Worm (Caenorhabditis elegans) whole organism, early embryonic: ENCODE results near the gene Y54F10BM.13.

Source experiments
- B0310.2 ChIP-seq: sonication (generic microtip); optimal IDR thresholded peaks from 2 replicates; lab custom pipeline; 2016; ENCODE audit warnings: mild to moderate bottlenecking, missing genetic modification characterization, missing compliant biosample characterization
- F13C5.2 ChIP-seq: sonication (generic microtip); optimal IDR thresholded peaks from 2 replicates; lab custom pipeline; 2017; ENCODE audit warnings: mild to moderate bottlenecking, missing genetic modification characterization, inconsistent platforms, missing compliant biosample characterization
- aly-1 ChIP-seq: sonication (generic microtip); optimal IDR thresholded peaks from 2 replicates; lab custom pipeline; 2016; ENCODE audit warnings: missing genetic modification characterization, missing compliant biosample characterization
- ama-1 ChIP-seq: fragments of 150-350 bp; optimal IDR thresholded peaks from 2 replicates; lab custom pipeline; 2014
- ceh-13 ChIP-seq: fragments of 200-800 bp; sonication (Bioruptor generic); optimal IDR thresholded peaks from 2 replicates; lab custom pipeline; 2018; ENCODE audit warnings: mild to moderate bottlenecking, missing genetic modification characterization, missing compliant biosample characterization
- ceh-36 ChIP-seq: sonication (generic microtip); optimal IDR thresholded peaks from 2 replicates; lab custom pipeline; 2016; ENCODE audit warnings: missing genetic modification characterization, inconsistent platforms, missing compliant biosample characterization
- ets-7 ChIP-seq: sonication (generic microtip); optimal IDR thresholded peaks from 2 replicates; lab custom pipeline; 2016; ENCODE audit warnings: missing genotype, missing genetic modification characterization, missing compliant biosample characterization
- flt-1 ChIP-seq: fragments of 200-800 bp; sonication (Bioruptor generic); IDR thresholded peaks from 2 replicates; pipeline ENCODE4 v1.3.6; 2022; ENCODE audit warnings: missing genetic modification characterization, missing compliant biosample characterization
- hmbx-1 ChIP-seq: sonication (generic microtip); optimal IDR thresholded peaks from 2 replicates; lab custom pipeline; 2016; ENCODE audit warnings: mild to moderate bottlenecking, missing genetic modification characterization, missing compliant biosample characterization
- hmg-4 ChIP-seq: fragments of 200-800 bp; sonication (Bioruptor generic); optimal IDR thresholded peaks from 2 replicates; lab custom pipeline; 2018; ENCODE audit warnings: mild to moderate bottlenecking, missing genetic modification characterization, missing compliant biosample characterization
- hnd-1 ChIP-seq: sonication (generic microtip); optimal IDR thresholded peaks from 2 replicates; lab custom pipeline; 2016; ENCODE audit warnings: missing genetic modification characterization, missing compliant biosample characterization
- pes-1 ChIP-seq: fragments of 200-800 bp; sonication (Bioruptor generic); IDR thresholded peaks from 2 replicates; pipeline ENCODE4 v1.3.6; 2022; ENCODE audit warnings: missing genetic modification reagents, missing genetic modification characterization, missing compliant biosample characterization
- scrt-1 ChIP-seq: fragments of 200-800 bp; sonication (Bioruptor generic); IDR thresholded peaks from 2 replicates; pipeline ENCODE4 v1.3.6; 2022; ENCODE audit warnings: missing genetic modification characterization, missing compliant biosample characterization
- sea-1 ChIP-seq: fragments of 200-800 bp; sonication (Bioruptor generic); conservative IDR thresholded peaks from 2 replicates; pipeline ENCODE4 v1.3.6; 2022; ENCODE audit warnings: missing genetic modification characterization, missing compliant biosample characterization
- tbx-11 ChIP-seq: fragments of 200-800 bp; sonication (Bioruptor generic); IDR thresholded peaks from 2 replicates; pipeline ENCODE4 v1.3.6; 2022; ENCODE audit warnings: missing genetic modification characterization, missing compliant biosample characterization
- tbx-37 ChIP-seq: fragments of 200-800 bp; sonication (Bioruptor generic); conservative IDR thresholded peaks from 2 replicates; pipeline ENCODE4 v1.3.6; 2022; ENCODE audit warnings: missing genetic modification reagents, missing genetic modification characterization, missing compliant biosample characterization
- tra-4 ChIP-seq: sonication (generic microtip); optimal IDR thresholded peaks from 2 replicates; lab custom pipeline; 2017; ENCODE audit warnings: missing genetic modification characterization, missing compliant biosample characterization

Y54F10BM.13 gene

DNA sequence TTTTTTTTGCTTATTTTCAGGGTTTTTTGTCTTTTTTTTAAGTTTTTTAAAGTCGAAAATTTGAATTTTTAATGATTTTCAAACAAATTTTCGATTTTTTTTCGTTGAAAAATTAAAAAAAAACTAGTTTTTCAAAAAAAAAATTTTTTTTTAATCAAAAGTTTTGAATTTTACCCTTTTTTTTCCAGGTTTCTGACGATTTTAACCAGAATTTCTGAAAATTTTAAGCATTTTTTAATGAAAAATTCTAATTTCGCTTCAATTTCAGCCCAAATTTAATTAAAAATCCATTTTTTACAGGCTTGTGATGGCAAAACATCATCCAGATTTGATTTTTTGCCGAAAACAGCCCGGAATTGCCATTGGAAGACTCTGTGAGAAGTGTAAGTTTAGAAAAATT, 12.4 kb upstream of the Y54F10BM.13 start, which contains the start of gene phf-5:
phf-5 (plus strand) TSS at position 301 of the 400 bp plus-strand sequence.
- no peak for TF ChIP-seq tbx-37 (GFP tag; lab: Robert Waterston, UW)
- TF ChIP-seq sea-1: no peak
- no peak for TF ChIP-seq pes-1 (GFP tag; lab: Robert Waterston, UW)
- no peak for TF ChIP-seq aly-1 (tag; lab: Kevin White, UChicago)
- no peak for TF ChIP-seq tbx-11 (GFP tag; lab: Robert Waterston, UW)
- TF ChIP-seq ceh-36 (tag; lab: Kevin White, UChicago): no peak

DNA sequence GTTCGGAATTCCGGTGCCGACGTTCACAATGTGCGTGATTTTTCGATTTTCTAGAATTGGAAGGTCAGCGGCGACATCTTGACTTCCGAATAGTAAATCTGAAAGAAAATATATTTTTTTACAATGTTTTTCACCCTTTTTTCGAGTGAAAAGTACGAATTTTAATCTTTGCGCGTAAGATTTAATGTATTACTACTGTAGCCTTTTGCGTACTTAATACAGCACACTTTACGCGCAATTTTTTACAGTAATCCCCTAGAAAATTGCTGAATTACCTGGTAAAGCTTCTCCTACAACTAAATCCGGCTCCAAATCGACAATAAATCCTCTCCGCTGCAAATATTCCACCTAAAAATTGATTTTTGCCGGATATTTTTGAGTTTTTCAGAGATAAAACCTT, 494 bp downstream of the Y54F10BM.13 start:
- TF ChIP-seq ama-1 (lab: Kevin White, UChicago): no peak
- no peak for TF ChIP-seq aly-1 (tag; lab: Kevin White, UChicago)
- peak; percentile 43 for TF ChIP-seq ceh-36 (tag; lab: Kevin White, UChicago)

ce11 chrIII:2329336-2329735, 1.5 kb downstream of the Y54F10BM.13 start, which contains the start of gene Y54F10BM.12:
Y54F10BM.12 (minus strand) TSS chrIII:2329679.
- TF ChIP-seq hmbx-1 (tag; lab: Kevin White, UChicago) (no peak), ets-7 (no peak), tra-4 (tag; lab: Kevin White, UChicago) (no peak), pes-1 (GFP tag; lab: Robert Waterston, UW) (no peak), scrt-1 (GFP tag; lab: Robert Waterston, UW) (no peak), F13C5.2 (tag; lab: Kevin White, UChicago) (no peak), ceh-13 (GFP tag; lab: Kevin White, UChicago) (no peak), tbx-11 (GFP tag; lab: Robert Waterston, UW) (no peak), sea-1 (no peak), hnd-1 (tag; lab: Kevin White, UChicago) (no peak), tbx-37 (GFP tag; lab: Robert Waterston, UW) (no peak), B0310.2 (no peak), flt-1 (GFP tag; lab: Robert Waterston, UW) (no peak), ceh-36 (tag; lab: Kevin White, UChicago) (no peak)

- TF ChIP-seq tra-4 (tag; lab: Kevin White, UChicago) (no peak), scrt-1 (GFP tag; lab: Robert Waterston, UW) (no peak), hmbx-1 (tag; lab: Kevin White, UChicago) (no peak), sea-1 (no peak), F13C5.2 (tag; lab: Kevin White, UChicago) (no peak), pes-1 (GFP tag; lab: Robert Waterston, UW) (no peak), tbx-11 (GFP tag; lab: Robert Waterston, UW) (no peak), ceh-36 (tag; lab: Kevin White, UChicago) (no peak), ama-1 (lab: Kevin White, UChicago) (no peak), tbx-37 (GFP tag; lab: Robert Waterston, UW) (no peak), ets-7 (no peak), hmg-4 (no peak), aly-1 (tag; lab: Kevin White, UChicago) (no peak), B0310.2 (no peak), flt-1 (GFP tag; lab: Robert Waterston, UW) (no peak)
Observed at ce11 chrIII:2328612-2329011, 2.3 kb downstream of the Y54F10BM.13 start.

DNA sequence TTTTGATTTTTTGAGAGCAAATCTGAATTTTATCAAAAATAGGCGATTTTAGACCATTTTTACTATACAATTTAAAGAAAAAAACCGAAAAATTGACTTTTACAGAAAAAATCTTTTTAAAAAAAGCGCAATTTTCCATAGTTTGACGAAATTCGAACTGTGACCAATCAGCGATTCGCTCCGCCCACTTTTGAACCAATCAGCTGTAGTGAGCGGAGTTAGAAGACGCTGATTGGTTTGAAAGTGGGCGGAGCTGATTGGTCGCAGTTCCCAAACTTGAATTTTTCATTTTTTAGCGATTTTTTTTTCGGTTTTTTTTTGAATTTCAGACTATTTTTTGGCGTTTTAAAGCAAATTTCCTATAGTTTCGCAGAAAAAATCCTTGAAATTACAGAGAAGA, 6.2 kb downstream of the Y54F10BM.13 start:
- TF ChIP-seq ceh-36 (tag; lab: Kevin White, UChicago): no peak
- TF ChIP-seq tbx-11 (GFP tag; lab: Robert Waterston, UW): no peak
- TF ChIP-seq B0310.2: no peak
- no peak for TF ChIP-seq hnd-1 (tag; lab: Kevin White, UChicago)
- no peak for TF ChIP-seq hmbx-1 (tag; lab: Kevin White, UChicago)
- TF ChIP-seq flt-1 (GFP tag; lab: Robert Waterston, UW): no peak
- TF ChIP-seq hmg-4: no peak
- TF ChIP-seq tbx-37 (GFP tag; lab: Robert Waterston, UW): no peak
- TF ChIP-seq sea-1: no peak
- no peak for TF ChIP-seq ceh-13 (GFP tag; lab: Kevin White, UChicago)
- no peak for TF ChIP-seq F13C5.2 (tag; lab: Kevin White, UChicago)
- no peak for TF ChIP-seq pes-1 (GFP tag; lab: Robert Waterston, UW)
- TF ChIP-seq scrt-1 (GFP tag; lab: Robert Waterston, UW): no peak
- no peak for TF ChIP-seq aly-1 (tag; lab: Kevin White, UChicago)
- TF ChIP-seq tra-4 (tag; lab: Kevin White, UChicago): no peak
- no peak for TF ChIP-seq ama-1 (lab: Kevin White, UChicago)
- TF ChIP-seq ets-7: no peak

DNA sequence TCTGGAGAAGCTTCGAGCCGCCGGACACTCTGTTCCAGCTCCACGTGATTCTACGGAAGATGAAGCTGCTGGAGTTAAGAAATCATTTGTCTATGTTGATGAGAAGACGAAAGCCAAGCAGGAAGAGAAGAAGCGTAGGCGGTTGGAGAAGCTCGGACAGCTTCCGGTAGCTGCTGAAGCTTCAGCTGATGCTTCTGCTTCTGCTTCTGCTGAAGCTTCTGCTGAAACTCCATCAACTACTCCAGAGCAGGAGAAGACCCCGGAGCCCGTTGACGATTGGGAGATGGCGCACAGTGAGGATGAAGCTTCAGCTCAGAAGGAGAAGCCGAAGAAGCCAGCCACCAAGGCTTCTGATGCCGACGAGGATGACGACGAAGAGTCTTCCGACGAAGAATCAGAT, 14.4 kb downstream of the Y54F10BM.13 start:
- TF ChIP-seq B0310.2 (no peak), tra-4 (tag; lab: Kevin White, UChicago) (no peak), ceh-36 (tag; lab: Kevin White, UChicago) (no peak), hmbx-1 (tag; lab: Kevin White, UChicago) (no peak), hmg-4 (no peak), ama-1 (lab: Kevin White, UChicago) (no peak), scrt-1 (GFP tag; lab: Robert Waterston, UW) (no peak), hnd-1 (tag; lab: Kevin White, UChicago) (no peak), sea-1 (no peak), flt-1 (GFP tag; lab: Robert Waterston, UW) (no peak), pes-1 (GFP tag; lab: Robert Waterston, UW) (no peak), aly-1 (tag; lab: Kevin White, UChicago) (no peak), tbx-37 (GFP tag; lab: Robert Waterston, UW) (no peak)

- peak; percentile 4 for TF ChIP-seq hnd-1 (tag; lab: Kevin White, UChicago)
- no peak for TF ChIP-seq ceh-13 (GFP tag; lab: Kevin White, UChicago)
- peak; percentile 24 for TF ChIP-seq aly-1 (tag; lab: Kevin White, UChicago)
- TF ChIP-seq tra-4 (tag; lab: Kevin White, UChicago): no peak
- TF ChIP-seq flt-1 (GFP tag; lab: Robert Waterston, UW): no peak
Observed at ce11 chrIII:2314678-2315077, 16.2 kb downstream of the Y54F10BM.13 start.
